Fruit fly (Drosophila melanogaster) whole organism, embryonic: Measurements from ENCODE around the gene CG3165.

Source experiments
- Ada2b ChIP-seq: fragments of 200-800 bp; sonication (Bioruptor generic); IDR thresholded peaks from 2 replicates; pipeline ENCODE4 v1.3.6; 2022; ENCODE audit warnings: missing biosample characterization, missing genetic modification characterization
- Bteb2 ChIP-seq: fragments of 200-800 bp; sonication (Bioruptor generic); optimal IDR thresholded peaks from 2 replicates; lab custom pipeline; 2016; ENCODE audit warnings: missing biosample characterization, missing genetic modification characterization
- CG10147 ChIP-seq: fragments of 200-800 bp; sonication (Bioruptor generic); optimal IDR thresholded peaks from 2 replicates; lab custom pipeline; 2019; ENCODE audit warnings: missing biosample characterization, mild to moderate bottlenecking, missing genetic modification characterization, moderate library complexity
- CG1024 ChIP-seq: fragments of 200-800 bp; sonication (Bioruptor generic); IDR thresholded peaks from 2 replicates; pipeline ENCODE4 v1.3.6; 2022; ENCODE audit warnings: missing biosample characterization, missing genetic modification characterization
- CG10267 ChIP-seq: fragments of 200-800 bp; sonication (Bioruptor generic); optimal IDR thresholded peaks from 2 replicates; lab custom pipeline; 2018; ENCODE audit warnings: missing biosample characterization, mild to moderate bottlenecking, missing genetic modification characterization, moderate library complexity
- CG10462 ChIP-seq: fragments of 200-800 bp; sonication (Bioruptor generic); optimal IDR thresholded peaks from 2 replicates; lab custom pipeline; 2016; ENCODE audit warnings: missing biosample characterization, missing genetic modification characterization
- CG12071 ChIP-seq: fragments of 200-800 bp; sonication (Bioruptor generic); optimal IDR thresholded peaks from 3 replicates; lab custom pipeline; 2018; ENCODE audit warnings: missing biosample characterization, mild to moderate bottlenecking, missing genetic modification characterization
- CG12659 ChIP-seq: fragments of 200-800 bp; sonication (Bioruptor generic); optimal IDR thresholded peaks from 3 replicates; lab custom pipeline; 2017; ENCODE audit warnings: mild to moderate bottlenecking, missing biosample characterization, missing genetic modification reagents, missing genetic modification characterization
- CG13287 ChIP-seq: fragments of 200-800 bp; sonication (Bioruptor generic); IDR thresholded peaks from 2 replicates; pipeline ENCODE4 v1.3.6; 2022; ENCODE audit warnings: missing biosample characterization, missing genetic modification characterization; ENCODE audit not compliant: partially characterized antibody
- CG14667 ChIP-seq: fragments of 200-800 bp; sonication (Bioruptor generic); IDR thresholded peaks from 2 replicates; pipeline ENCODE4 v1.3.6; 2022; ENCODE audit warnings: missing biosample characterization, missing genetic modification characterization
- CG14710 ChIP-seq: fragments of 200-800 bp; sonication (Bioruptor generic); optimal IDR thresholded peaks from 3 replicates; lab custom pipeline; 2019; ENCODE audit warnings: missing biosample characterization, mild to moderate bottlenecking, missing genetic modification characterization, moderate library complexity
- CG15514 ChIP-seq: fragments of 200-800 bp; sonication (Bioruptor generic); optimal IDR thresholded peaks from 3 replicates; lab custom pipeline; 2017; ENCODE audit warnings: missing biosample characterization, missing genetic modification characterization, mild to moderate bottlenecking, moderate library complexity, missing genetic modification reagents
- CG17612 ChIP-seq: fragments of 200-800 bp; sonication (Bioruptor generic); IDR thresholded peaks from 2 replicates; pipeline ENCODE4 v1.3.6; 2022; ENCODE audit warnings: missing biosample characterization, missing genetic modification characterization
- CG2116 ChIP-seq: fragments of 200-800 bp; sonication (Bioruptor generic); optimal IDR thresholded peaks from 3 replicates; lab custom pipeline; 2018; ENCODE audit warnings: missing biosample characterization, mild to moderate bottlenecking, missing genetic modification characterization
- CG2129 ChIP-seq: fragments of 200-800 bp; sonication (Bioruptor generic); IDR thresholded peaks from 2 replicates; pipeline ENCODE4 v1.3.6; 2022; ENCODE audit warnings: missing biosample characterization, missing genetic modification characterization; ENCODE audit not compliant: partially characterized antibody
- CG3995 ChIP-seq: fragments of 200-800 bp; sonication (Bioruptor generic); optimal IDR thresholded peaks from 3 replicates; lab custom pipeline; 2016; ENCODE audit warnings: missing biosample characterization, missing genetic modification characterization
- CG6813 ChIP-seq: fragments of 200-800 bp; sonication (Bioruptor generic); optimal IDR thresholded peaks from 2 replicates; lab custom pipeline; 2017; ENCODE audit warnings: missing biosample characterization, missing genetic modification characterization, mild to moderate bottlenecking, moderate library complexity, missing genetic modification reagents
- CG9215 ChIP-seq: fragments of 200-800 bp; sonication (Bioruptor generic); IDR thresholded peaks from 2 replicates; pipeline ENCODE4 v1.3.6; 2022; ENCODE audit warnings: missing biosample characterization, missing genetic modification characterization
- CG9797 ChIP-seq: fragments of 200-800 bp; sonication (Bioruptor generic); optimal IDR thresholded peaks from 3 replicates; lab custom pipeline; 2018; ENCODE audit warnings: missing biosample characterization, mild to moderate bottlenecking, missing genetic modification characterization
- Deaf1 ChIP-seq: fragments of 200-800 bp; optimal IDR thresholded peaks from 3 replicates; lab custom pipeline; 2019; ENCODE audit warnings: missing biosample characterization, mild to moderate bottlenecking, missing genetic modification characterization, moderate library complexity
- Dip3 ChIP-seq: fragments of 200-800 bp; sonication (Bioruptor generic); optimal IDR thresholded peaks from 3 replicates; lab custom pipeline; 2016; ENCODE audit warnings: missing biosample characterization, missing genetic modification characterization
- Fer3 ChIP-seq: fragments of 200-800 bp; sonication (Bioruptor generic); optimal IDR thresholded peaks from 2 replicates; lab custom pipeline; 2018; ENCODE audit warnings: missing biosample characterization, mild to moderate bottlenecking, missing genetic modification characterization, moderate library complexity
- HHEX ChIP-seq: fragments of 200-800 bp; sonication (Bioruptor generic); optimal IDR thresholded peaks from 3 replicates; lab custom pipeline; 2017; ENCODE audit warnings: missing biosample characterization, mild to moderate bottlenecking, missing genetic modification characterization, missing genetic modification reagents
- HmgZ ChIP-seq: fragments of 200-800 bp; sonication (Bioruptor generic); optimal IDR thresholded peaks from 2 replicates; lab custom pipeline; 2018; ENCODE audit warnings: missing biosample characterization, mild to moderate bottlenecking, missing genetic modification characterization
- Hr51 ChIP-seq, 2 experiments: fragments of 200-800 bp; sonication (Bioruptor generic); optimal IDR thresholded peaks; 2 replicates in 1 of 2; 3 replicates in 1 of 2; lab custom pipeline; 2016 to 2018; ENCODE audit warnings: missing biosample characterization in 2 of 2, missing genetic modification characterization in 2 of 2, mild to moderate bottlenecking in 1 of 2, moderate library complexity in 1 of 2
- Sin3A ChIP-seq: fragments of >200 bp; optimal IDR thresholded peaks from 2 replicates; lab custom pipeline; 2018
- YL-1 ChIP-seq: fragments of 200-800 bp; sonication (Bioruptor generic); optimal IDR thresholded peaks from 3 replicates; lab custom pipeline; 2017; ENCODE audit warnings: missing biosample characterization, mild to moderate bottlenecking, missing genetic modification characterization
- ara ChIP-seq: fragments of 200-800 bp; sonication (Bioruptor generic); IDR thresholded peaks from 2 replicates; pipeline ENCODE4 v1.3.6; 2022; ENCODE audit warnings: missing biosample characterization, missing genetic modification characterization
- bowl ChIP-seq: fragments of 200-800 bp; sonication (Bioruptor generic); IDR thresholded peaks from 2 replicates; pipeline ENCODE4 v1.3.6; 2022; ENCODE audit warnings: missing biosample characterization, missing genetic modification characterization
- dysf ChIP-seq: fragments of 200-800 bp; sonication (Bioruptor generic); IDR thresholded peaks from 3 replicates; pipeline ENCODE4 v1.3.6; 2022; ENCODE audit warnings: missing biosample characterization, missing genetic modification characterization
- fd64A ChIP-seq: fragments of 200-800 bp; sonication (Bioruptor generic); optimal IDR thresholded peaks from 3 replicates; lab custom pipeline; 2018; ENCODE audit warnings: missing biosample characterization, mild to moderate bottlenecking, missing genetic modification characterization
- ftz-f1 ChIP-seq: fragments of 200-800 bp; sonication (Bioruptor generic); optimal IDR thresholded peaks from 2 replicates; lab custom pipeline; 2016; ENCODE audit warnings: missing biosample characterization, missing genetic modification characterization
- ham ChIP-seq: fragments of 200-800 bp; sonication (Bioruptor generic); IDR thresholded peaks from 2 replicates; pipeline ENCODE4 v1.3.6; 2022; ENCODE audit warnings: missing biosample characterization, missing genetic modification characterization
- hb ChIP-seq: fragments of 200-800 bp; sonication (Bioruptor generic); IDR thresholded peaks from 3 replicates; pipeline ENCODE4 v1.3.6; 2022; ENCODE audit warnings: missing biosample characterization, missing genetic modification characterization; ENCODE audit not compliant: partially characterized antibody
- kay ChIP-seq: fragments of 200-800 bp; sonication (Bioruptor generic); optimal IDR thresholded peaks from 2 replicates; lab custom pipeline; 2016; ENCODE audit warnings: missing biosample characterization, missing genetic modification characterization
- p53 ChIP-seq: fragments of 200-800 bp; sonication (Bioruptor generic); optimal IDR thresholded peaks from 2 replicates; lab custom pipeline; 2016; ENCODE audit warnings: missing biosample characterization, missing genetic modification characterization
- pfk ChIP-seq: fragments of 200-800 bp; sonication (Bioruptor generic); optimal IDR thresholded peaks from 2 replicates; lab custom pipeline; 2018; ENCODE audit warnings: missing biosample characterization, mild to moderate bottlenecking, missing genetic modification characterization, moderate library complexity
- phol ChIP-seq: fragments of 200-800 bp; sonication (Bioruptor generic); optimal IDR thresholded peaks from 3 replicates; lab custom pipeline; 2018; ENCODE audit warnings: missing biosample characterization, mild to moderate bottlenecking, missing genetic modification characterization, moderate library complexity
- pros ChIP-seq: fragments of 200-800 bp; sonication (Bioruptor generic); optimal IDR thresholded peaks from 3 replicates; lab custom pipeline; 2019; ENCODE audit warnings: missing biosample characterization, mild to moderate bottlenecking, missing genetic modification characterization, moderate library complexity
- pzg ChIP-seq: fragments of 200-800 bp; sonication (Bioruptor generic); optimal IDR thresholded peaks from 3 replicates; lab custom pipeline; 2018; ENCODE audit warnings: missing biosample characterization, mild to moderate bottlenecking, missing genetic modification characterization, moderate library complexity
- salm ChIP-seq: fragments of 200-800 bp; sonication (Bioruptor generic); optimal IDR thresholded peaks from 2 replicates; lab custom pipeline; 2018; ENCODE audit warnings: missing biosample characterization, mild to moderate bottlenecking, missing genetic modification characterization
- scrt ChIP-seq: fragments of 200-800 bp; sonication (Bioruptor generic); optimal IDR thresholded peaks from 2 replicates; lab custom pipeline; 2018; ENCODE audit warnings: missing biosample characterization, mild to moderate bottlenecking, missing genetic modification characterization, moderate library complexity
- slp2 ChIP-seq: fragments of 200-800 bp; sonication (Bioruptor generic); optimal IDR thresholded peaks from 2 replicates; lab custom pipeline; 2016; ENCODE audit warnings: missing biosample characterization, missing genetic modification characterization
- sug ChIP-seq: fragments of 200-800 bp; optimal IDR thresholded peaks from 2 replicates; lab custom pipeline; 2019; ENCODE audit warnings: missing biosample characterization, mild to moderate bottlenecking, missing genetic modification characterization, moderate library complexity
- tna ChIP-seq: fragments of 200-800 bp; sonication (Bioruptor generic); IDR thresholded peaks from 2 replicates; pipeline ENCODE4 v1.3.6; 2022; ENCODE audit warnings: missing biosample characterization, missing genetic modification characterization; ENCODE audit not compliant: partially characterized antibody
- toy ChIP-seq: fragments of 200-800 bp; sonication (Bioruptor generic); IDR thresholded peaks from 2 replicates; pipeline ENCODE4 v1.3.6; 2022; ENCODE audit warnings: missing biosample characterization, missing genetic modification characterization
- trem ChIP-seq: fragments of 200-800 bp; optimal IDR thresholded peaks from 3 replicates; lab custom pipeline; 2019; ENCODE audit warnings: missing biosample characterization, mild to moderate bottlenecking, missing genetic modification characterization, moderate library complexity
- unc-4 ChIP-seq: fragments of 200-800 bp; sonication (Bioruptor generic); IDR thresholded peaks from 2 replicates; pipeline ENCODE4 v1.3.6; 2022; ENCODE audit warnings: missing biosample characterization, missing genetic modification characterization; ENCODE audit not compliant: partially characterized antibody
- wek ChIP-seq: fragments of 200-800 bp; sonication (Bioruptor generic); optimal IDR thresholded peaks from 3 replicates; lab custom pipeline; 2018; ENCODE audit warnings: missing biosample characterization, mild to moderate bottlenecking, missing genetic modification characterization, moderate library complexity
- zen ChIP-seq: fragments of 200-800 bp; sonication (Bioruptor generic); optimal IDR thresholded peaks from 3 replicates; lab custom pipeline; 2018; ENCODE audit warnings: missing biosample characterization, mild to moderate bottlenecking, missing genetic modification characterization, moderate library complexity

The CG3165 gene

DNA sequence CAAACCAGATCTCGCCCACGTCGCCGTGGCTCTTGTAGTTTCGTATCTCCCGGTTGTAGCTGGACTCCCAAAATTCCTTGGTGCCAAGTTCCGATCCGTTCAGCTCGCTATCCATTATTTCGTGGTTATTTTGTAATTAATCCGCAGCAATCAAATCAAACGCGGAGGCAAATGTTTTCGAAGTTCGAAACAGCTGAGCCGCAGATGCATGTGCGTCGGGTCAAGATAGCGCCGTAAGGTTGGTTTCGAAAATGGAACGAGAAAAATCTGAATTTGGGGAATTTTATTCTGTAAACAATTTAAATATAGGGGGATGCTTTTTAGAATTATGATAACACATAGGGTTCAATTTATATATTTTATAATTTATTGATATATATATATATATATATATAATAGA, 2.2 kb downstream of the CG3165 start, which contains the start of gene CG9643 (continued):
- TF ChIP-seq pzg (GFP tag; lab: Kevin White, UChicago) (peak; percentile 83), sug (tag; lab: Kevin White, UChicago) (peak; percentile 17), ara (GFP tag; lab: Robert Waterston, UW) (no peak), CG15514 (peak; percentile 68), unc-4 (GFP tag; lab: Robert Waterston, UW) (0 out of 2 replicates have a peak, but pooled peaks have one; percentile 27), CG3995 (GFP tag; lab: Kevin White, UChicago) (no peak), CG14710 (tag; lab: Kevin White, UChicago) (peak; percentile 50), toy (GFP tag; lab: Robert Waterston, UW) (no peak), Deaf1 (tag; lab: Kevin White, UChicago) (no peak), CG17612 (GFP tag; lab: Robert Waterston, UW) (no peak), CG6813 (GFP tag; lab: Kevin White, UChicago) (no peak), ftz-f1 (GFP tag; lab: Kevin White, UChicago) (no peak), dysf (GFP tag; lab: Robert Waterston, UW) (no peak), wek (no peak), YL-1 (peak; percentile 80), scrt (GFP tag; lab: Kevin White, UChicago) (no peak), CG14667 (GFP tag; lab: Robert Waterston, UW) (no peak), CG9797 (GFP tag; lab: Kevin White, UChicago) (peak; percentile 26), CG1024 (GFP tag; lab: Robert Waterston, UW) (0 out of 2 replicates have a peak, but pooled peaks have one; percentile 11), hb (GFP tag; lab: Robert Waterston, UW) (no peak), CG10462 (GFP tag; lab: Kevin White, UChicago) (no peak), phol (peak; percentile 33), tna (GFP tag; lab: Robert Waterston, UW) (no peak; the same call in 1 of the 2 replicates), CG2129 (no peak), kay (GFP tag; lab: Kevin White, UChicago) (no peak), Bteb2 (no peak), CG12071 (GFP tag; lab: Kevin White, UChicago) (no peak), zen (peak; percentile 19), CG10147 (GFP tag; lab: Kevin White, UChicago) (no peak), CG10267 (tag; lab: Kevin White, UChicago) (peak; percentile 39), p53 (GFP tag; lab: Kevin White, UChicago) (no peak), pfk (GFP tag; lab: Kevin White, UChicago) (peak; percentile 98), Fer3 (tag; lab: Kevin White, UChicago) (no peak), Hr51 (GFP tag; optimal IDR thresholded peaks at IDR 0.05; lab: Kevin White, UChicago) (no peak), CG12659 (peak; percentile 64), slp2 (GFP tag; lab: Kevin White, UChicago) (no peak), CG13287 (GFP tag; lab: Robert Waterston, UW) (peak; percentile 44), Dip3 (GFP tag; lab: Kevin White, UChicago) (no peak), salm (tag; lab: Kevin White, UChicago) (no peak), HHEX (no peak), pros (GFP tag; lab: Kevin White, UChicago) (no peak), trem (tag; lab: Kevin White, UChicago) (peak; percentile 46), bowl (GFP tag; lab: Robert Waterston, UW) (no peak), Ada2b (GFP tag; lab: Robert Waterston, UW) (no peak), fd64A (GFP tag; lab: Kevin White, UChicago) (no peak), Sin3A (lab: Kevin White, UChicago) (peak; percentile 8), CG2116 (GFP tag; lab: Kevin White, UChicago) (peak; percentile 49), ham (GFP tag; lab: Robert Waterston, UW) (no peak), HmgZ (tag; lab: Kevin White, UChicago) (peak; percentile 7), CG9215 (GFP tag; lab: Robert Waterston, UW) (no peak)
